Worm (Caenorhabditis elegans) whole organism, L4 larva: ENCODE results near the gene Y47D3A.13.

Experiments used
- mes-2 ChIP-seq: sonication (generic microtip); optimal IDR thresholded peaks from 2 replicates; lab custom pipeline; 2016; ENCODE audit warnings: missing genotype, mild to moderate bottlenecking, missing genetic modification characterization, missing compliant biosample characterization; ENCODE audit not compliant: poor library complexity, severe bottlenecking
- nhr-237 ChIP-seq: sonication (generic microtip); optimal IDR thresholded peaks from 2 replicates; lab custom pipeline; 2017; ENCODE audit warnings: missing biosample characterization, missing genetic modification characterization
- nhr-76 ChIP-seq: fragments of 150-350 bp; optimal IDR thresholded peaks from 2 replicates; lab custom pipeline; 2014; ENCODE audit warnings: missing biosample characterization, missing genetic modification characterization
- pha-4 ChIP-seq, 2 experiments: fragments of 150-350 bp in 1 of 2; fragments of 200-800 bp in 1 of 2; sonication (Bioruptor generic) in 1 of 2; IDR thresholded peaks in 1 of 2; optimal IDR thresholded peaks in 1 of 2; 2 replicates each; pipeline versions ENCODE4 v1.3.6 to Lab custom; 2014 to 2022; ENCODE audit warnings: missing genetic modification characterization in 2 of 2, missing genetic modification reagents in 2 of 2, missing biosample characterization in 1 of 2, missing compliant biosample characterization in 1 of 2
- zip-11 ChIP-seq: fragments of 200-800 bp; sonication (Bioruptor generic); IDR thresholded peaks from 2 replicates; pipeline ENCODE4 v1.3.6; 2022; ENCODE audit warnings: missing genetic modification characterization, missing compliant biosample characterization

DNA sequence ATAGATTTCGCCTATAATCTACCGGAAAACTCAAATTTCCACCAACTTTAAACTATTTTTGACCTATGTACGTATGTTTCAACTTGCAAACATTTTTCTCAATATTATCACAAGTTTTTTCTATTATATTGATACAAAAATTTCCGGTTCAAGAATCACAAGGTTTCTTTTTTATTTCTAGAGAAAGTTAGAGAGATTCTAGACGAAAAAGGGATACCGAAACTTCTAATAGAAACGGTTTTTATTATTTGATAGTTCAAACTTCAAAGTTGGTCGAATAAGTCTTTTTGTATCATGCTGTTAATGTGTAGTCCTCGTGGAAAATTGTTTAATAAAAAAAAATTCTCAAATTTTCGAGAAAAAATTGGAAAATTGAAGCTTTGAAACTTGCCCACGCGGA is 31.2 kb upstream of the Y47D3A.13 start:
- TF ChIP-seq pha-4 (GFP tag; IDR thresholded peaks at IDR 0.05; lab: Robert Waterston, UW) (no peak), pha-4 (tag; optimal IDR thresholded peaks at IDR 0.05; lab: Kevin White, UChicago) (no peak), nhr-76 (no peak), zip-11 (no peak), mes-2 (tag; lab: Kevin White, UChicago) (no peak), nhr-237 (no peak)
